Worm (Caenorhabditis elegans): ENCODE results near the gene C50F7.5.
A peak's percentile ranks its signal among the peaks of the same experiment; 100 is the strongest.

The C50F7.5 gene

DNA sequence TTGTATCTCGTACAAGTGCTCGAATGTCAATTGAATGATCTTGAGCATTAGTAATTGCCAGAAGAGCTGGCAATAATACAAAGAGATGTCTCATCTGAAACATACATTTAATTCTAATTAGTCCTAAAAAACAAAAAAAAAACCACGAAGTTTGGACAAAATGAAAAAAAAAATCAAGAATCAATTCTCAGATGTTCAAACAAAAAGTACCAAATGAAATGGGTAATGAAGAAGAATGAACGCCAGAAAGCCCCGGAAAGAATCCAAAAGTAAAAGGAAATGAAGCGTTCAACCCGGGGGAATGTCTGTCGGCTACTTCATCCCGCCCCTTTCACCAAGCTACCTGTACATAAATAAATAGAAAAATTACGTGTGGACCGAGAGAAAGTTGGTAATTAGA, 8.6 kb upstream of the C50F7.5 start, which contains the start of gene F33D4.6:
Gene F33D4.6, minus strand, starts transcription at position 101 of the 400 bp plus-strand sequence.
- TF ChIP-seq nhr-25 (tag; optimal IDR thresholded peaks at IDR 0.05), result no peak
- no peak for TF ChIP-seq nhr-10 (tag; optimal IDR thresholded peaks at IDR 0.05)
- TF ChIP-seq peb-1 (tag; optimal IDR thresholded peaks at IDR 0.05), result no peak
- TF ChIP-seq ama-1 (optimal IDR thresholded peaks at IDR 0.05), result no peak
- no peak for TF ChIP-seq ZK546.5 (tag; optimal IDR thresholded peaks at IDR 0.05)
- TF ChIP-seq crh-2 (tag; optimal IDR thresholded peaks at IDR 0.05), result no peak
- no peak for TF ChIP-seq sem-4 (tag; optimal IDR thresholded peaks at IDR 0.05)
- TF ChIP-seq unc-39 (tag; optimal IDR thresholded peaks at IDR 0.05), result no peak
- TF ChIP-seq mab-5 (tag; optimal IDR thresholded peaks at IDR 0.05), result no peak
- no peak for TF ChIP-seq C34F6.9 (tag; optimal IDR thresholded peaks at IDR 0.05)
- TF ChIP-seq R02D3.7 (tag; optimal IDR thresholded peaks at IDR 0.05), result no peak

- TF ChIP-seq mab-5 (tag; optimal IDR thresholded peaks at IDR 0.05) (no peak), nhr-77 (tag; optimal IDR thresholded peaks at IDR 0.05) (no peak)
Observed at ce11 chrIV:7722806-7723205, 3.7 kb upstream of the C50F7.5 start, which contains the start of gene C50F7.6. Gene C50F7.6, minus strand, starts transcription at chrIV:7723199.

DNA sequence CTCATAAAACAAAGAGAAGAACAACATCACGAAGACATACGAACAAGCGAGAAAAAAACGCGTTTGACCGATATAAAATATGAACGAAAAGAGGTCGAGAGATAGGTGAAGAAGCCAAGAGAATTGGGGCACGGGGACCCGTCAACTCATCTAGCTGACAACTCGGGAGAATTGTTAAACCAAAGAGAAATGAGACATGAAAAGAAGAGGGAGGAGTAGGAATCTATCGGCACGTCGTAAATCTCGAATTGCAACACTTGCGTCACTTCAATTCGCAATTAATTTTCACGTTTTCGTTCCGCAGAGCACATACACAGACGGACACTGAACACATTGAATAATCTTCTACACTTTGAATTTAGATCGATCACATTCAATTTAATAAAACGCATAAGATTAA, 3.0 kb upstream of the C50F7.5 start:
- TF ChIP-seq F13H6.1 (tag; optimal IDR thresholded peaks at IDR 0.05) (peak; percentile 24), ztf-4 (tag; optimal IDR thresholded peaks at IDR 0.05) (no peak), mab-5 (tag; optimal IDR thresholded peaks at IDR 0.05) (peak; percentile 48), lsy-2 (tag; optimal IDR thresholded peaks at IDR 0.05) (peak in 1 of 2 experiments; percentile 20)

DNA sequence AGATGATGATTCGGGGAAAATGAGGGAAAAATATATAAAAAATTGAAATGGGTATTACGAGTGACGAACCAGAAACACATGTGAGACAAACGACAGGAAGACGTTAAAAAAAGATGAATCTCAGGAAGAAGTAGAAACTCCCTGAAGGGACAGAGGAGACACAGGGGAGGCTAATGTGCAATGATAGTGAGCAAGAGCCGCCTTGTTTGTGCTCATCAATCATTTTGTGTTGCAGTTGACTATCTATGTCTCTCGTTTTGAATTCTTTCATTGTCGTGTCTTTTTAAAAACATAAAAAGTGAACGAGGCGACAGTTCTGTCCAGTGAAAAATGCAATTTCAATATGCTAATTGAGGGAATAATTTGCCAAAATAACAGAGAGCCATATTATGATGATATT, 1.6 kb upstream of the C50F7.5 start:
- peak; percentile 64 for TF ChIP-seq mab-5 (tag; optimal IDR thresholded peaks at IDR 0.05)
- no peak for TF ChIP-seq nhr-23 (tag; optimal IDR thresholded peaks at IDR 0.05)
- TF ChIP-seq unc-55 (GFP tag; optimal IDR thresholded peaks at IDR 0.05), result peak; percentile 32
- no peak for TF ChIP-seq nhr-12 (tag; optimal IDR thresholded peaks at IDR 0.05)

DNA sequence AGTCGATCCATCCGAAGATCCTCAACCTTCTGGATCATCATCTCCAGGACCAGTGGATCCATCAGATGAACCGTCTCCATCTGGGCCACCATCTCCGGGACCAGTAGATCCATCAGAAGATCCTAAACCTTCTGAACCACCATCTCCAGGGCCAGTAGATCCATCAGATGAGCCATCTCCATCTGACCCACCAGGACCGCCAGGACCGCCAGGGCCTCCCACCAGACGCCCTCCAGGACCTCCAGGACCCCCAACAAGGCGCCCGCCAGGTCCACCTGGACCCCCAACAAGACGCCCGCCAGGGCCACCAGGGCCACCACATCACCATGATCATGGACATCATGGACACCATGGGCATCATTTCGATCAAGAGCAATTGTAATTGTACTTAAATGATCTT, 739 bp downstream of the C50F7.5 start:
- TF ChIP-seq alr-1 (tag; optimal IDR thresholded peaks at IDR 0.05), result no peak
- no peak for TF ChIP-seq unc-62 (GFP tag; optimal IDR thresholded peaks at IDR 0.05)
- TF ChIP-seq nhr-11 (tag; optimal IDR thresholded peaks at IDR 0.05), result no peak
- TF ChIP-seq elt-1 (tag; optimal IDR thresholded peaks at IDR 0.05), result no peak
- TF ChIP-seq ztf-1 (GFP tag; conservative IDR thresholded peaks at IDR 0.05), result no peak

DNA sequence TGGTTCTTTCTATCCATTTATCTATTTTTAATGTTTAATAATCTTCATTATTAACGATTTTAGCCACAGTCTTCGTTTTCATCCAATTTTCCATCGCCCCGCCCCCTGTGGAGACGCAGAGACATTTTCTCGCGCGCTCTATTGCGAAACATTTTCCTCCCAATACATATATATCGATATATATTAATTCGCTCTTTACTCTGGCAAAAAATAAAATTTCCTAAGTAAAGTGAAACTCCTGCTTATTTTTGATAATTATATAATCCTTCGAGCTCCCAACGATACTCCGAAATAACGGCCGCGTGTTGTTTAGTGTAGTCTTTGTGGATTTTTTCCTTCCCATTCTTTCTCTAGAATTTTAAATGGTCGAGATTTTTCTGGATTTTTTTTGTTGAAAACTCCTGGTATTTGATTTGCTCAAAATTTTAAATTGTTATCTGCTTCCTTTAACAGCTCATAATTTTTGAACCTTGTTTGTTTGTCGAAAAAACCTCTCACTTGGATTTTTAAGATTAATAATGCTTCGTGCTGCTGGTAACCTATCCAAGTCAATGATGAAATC, 2.0 kb downstream of the C50F7.5 start, which contains the start of gene sucg-1:
Gene sucg-1, plus strand, starts transcription at position 512 of the 562 bp plus-strand sequence.
- TF ChIP-seq nhr-11 (tag; optimal IDR thresholded peaks at IDR 0.05), result no peak
- TF ChIP-seq unc-55 (GFP tag; optimal IDR thresholded peaks at IDR 0.05), result peak; percentile 50

ce11 chrIV:7731960-7732359, 5.4 kb downstream of the C50F7.5 start, which contains the start of the genes C50F7.9 and C50F7.3:
Gene C50F7.9, minus strand, starts transcription at chrIV:7732060.
Gene C50F7.3, plus strand, starts transcription at chrIV:7732329.
- TF ChIP-seq nhr-23 (tag; optimal IDR thresholded peaks at IDR 0.05) (no peak), aly-2 (tag; optimal IDR thresholded peaks at IDR 0.05) (no peak), peb-1 (tag; optimal IDR thresholded peaks at IDR 0.05) (no peak), ceh-16 (tag; optimal IDR thresholded peaks at IDR 0.05) (no peak), blmp-1 (tag; optimal IDR thresholded peaks at IDR 0.05; ENCODE audit: insufficient read depth) (no peak), mbf-1 (tag; optimal IDR thresholded peaks at IDR 0.05) (no peak), unc-39 (tag; optimal IDR thresholded peaks at IDR 0.05) (no peak), nhr-10 (tag; optimal IDR thresholded peaks at IDR 0.05) (no peak), lsy-2 (tag; optimal IDR thresholded peaks at IDR 0.05) (no peak), lin-13 (GFP tag; optimal IDR thresholded peaks at IDR 0.05) (no peak), sma-9 (GFP tag; optimal IDR thresholded peaks at IDR 0.05) (no peak), sma-9 (tag; optimal IDR thresholded peaks at IDR 0.05) (no peak), zag-1 (tag; optimal IDR thresholded peaks at IDR 0.05) (no peak), snpc-4 (tag; optimal IDR thresholded peaks at IDR 0.05) (no peak), nhr-12 (tag; optimal IDR thresholded peaks at IDR 0.05) (no peak), C34F6.9 (tag; optimal IDR thresholded peaks at IDR 0.05) (no peak)
